Worm (Caenorhabditis elegans) whole organism, late embryonic: ENCODE measurements around the gene Y38H8A.4.

Source experiments
- C08G9.2 ChIP-seq: sonication (generic microtip); optimal IDR thresholded peaks from 2 replicates; lab custom pipeline; 2016; ENCODE audit warnings: mild to moderate bottlenecking, missing genetic modification characterization, moderate library complexity, missing compliant biosample characterization
- K02D7.2 ChIP-seq: sonication (generic microtip); optimal IDR thresholded peaks from 2 replicates; lab custom pipeline; 2017; ENCODE audit warnings: mild to moderate bottlenecking, missing genetic modification characterization, missing compliant biosample characterization
- K09A11.1 ChIP-seq: sonication (generic microtip); optimal IDR thresholded peaks from 2 replicates; lab custom pipeline; 2017; ENCODE audit warnings: antibody characterized with exemption, mild to moderate bottlenecking, missing genetic modification characterization, missing compliant biosample characterization; ENCODE audit not compliant: insufficient read depth
- Y22D7AL.16 ChIP-seq: sonication (generic microtip); optimal IDR thresholded peaks from 2 replicates; lab custom pipeline; 2016; ENCODE audit warnings: missing genetic modification characterization, missing compliant biosample characterization
- ama-1 ChIP-seq: fragments of 150-350 bp; optimal IDR thresholded peaks from 2 replicates; lab custom pipeline; 2014
- ceh-14 ChIP-seq: sonication (generic microtip); optimal IDR thresholded peaks from 2 replicates; lab custom pipeline; 2016; ENCODE audit warnings: missing genotype, missing genetic modification characterization, missing compliant biosample characterization
- ceh-19 ChIP-seq: fragments of 200-800 bp; sonication (Bioruptor generic); optimal IDR thresholded peaks from 2 replicates; lab custom pipeline; 2018; ENCODE audit warnings: mild to moderate bottlenecking, missing genetic modification characterization, missing compliant biosample characterization
- ceh-2 ChIP-seq: sonication (generic microtip); optimal IDR thresholded peaks from 2 replicates; lab custom pipeline; 2016; ENCODE audit warnings: missing genotype, missing genetic modification characterization, missing compliant biosample characterization
- ceh-45 ChIP-seq: fragments of 200-800 bp; sonication (Bioruptor generic); IDR thresholded peaks from 2 replicates; pipeline ENCODE4 v1.3.6; 2022; ENCODE audit warnings: missing genetic modification reagents, missing genetic modification characterization, missing compliant biosample characterization
- ceh-48 ChIP-seq: sonication (generic microtip); optimal IDR thresholded peaks from 2 replicates; lab custom pipeline; 2016; ENCODE audit warnings: missing genetic modification characterization, inconsistent platforms, missing compliant biosample characterization
- ceh-6 ChIP-seq: fragments of 200-800 bp; sonication (Bioruptor generic); optimal IDR thresholded peaks from 2 replicates; lab custom pipeline; 2018; ENCODE audit warnings: mild to moderate bottlenecking, missing genetic modification characterization, missing compliant biosample characterization
- ceh-9 ChIP-seq: sonication (generic microtip); optimal IDR thresholded peaks from 2 replicates; lab custom pipeline; 2016; ENCODE audit warnings: mild to moderate bottlenecking, missing genetic modification characterization, inconsistent platforms, missing compliant biosample characterization
- dmd-4 ChIP-seq: sonication (generic microtip); optimal IDR thresholded peaks from 2 replicates; lab custom pipeline; 2016; ENCODE audit warnings: borderline replicate concordance, missing genetic modification characterization, missing compliant biosample characterization
- elt-2 ChIP-seq: sonication (generic microtip); optimal IDR thresholded peaks from 2 replicates; lab custom pipeline; 2016; ENCODE audit warnings: missing genetic modification reagents, missing genetic modification characterization, missing compliant biosample characterization
- eyg-1 ChIP-seq: sonication (generic microtip); optimal IDR thresholded peaks from 2 replicates; lab custom pipeline; 2016; ENCODE audit warnings: missing genotype, missing genetic modification characterization, missing compliant biosample characterization
- fax-1 ChIP-seq: sonication (generic microtip); optimal IDR thresholded peaks from 2 replicates; lab custom pipeline; 2016; ENCODE audit warnings: missing genotype, missing genetic modification characterization, missing compliant biosample characterization
- hlh-15 ChIP-seq: sonication (generic microtip); optimal IDR thresholded peaks from 2 replicates; lab custom pipeline; 2016; ENCODE audit warnings: missing genetic modification characterization, missing compliant biosample characterization
- hlh-6 ChIP-seq: sonication (generic microtip); optimal IDR thresholded peaks from 2 replicates; lab custom pipeline; 2016; ENCODE audit warnings: missing genotype, missing genetic modification characterization, missing compliant biosample characterization
- lim-6 ChIP-seq: sonication (generic microtip); optimal IDR thresholded peaks from 2 replicates; lab custom pipeline; 2016; ENCODE audit warnings: missing genetic modification characterization, missing compliant biosample characterization
- lin-11 ChIP-seq: fragments of 200-800 bp; sonication (Bioruptor generic); optimal IDR thresholded peaks from 2 replicates; lab custom pipeline; 2018; ENCODE audit warnings: mild to moderate bottlenecking, missing genetic modification characterization, missing compliant biosample characterization
- madf-2 ChIP-seq: sonication (generic microtip); optimal IDR thresholded peaks from 2 replicates; lab custom pipeline; 2017; ENCODE audit warnings: missing genetic modification characterization, missing compliant biosample characterization
- nhr-11 ChIP-seq: fragments of 150-350 bp; optimal IDR thresholded peaks from 2 replicates; lab custom pipeline; 2014; ENCODE audit warnings: missing biosample characterization, missing genetic modification characterization
- npax-4 ChIP-seq: sonication (generic microtip); optimal IDR thresholded peaks from 2 replicates; lab custom pipeline; 2016; ENCODE audit warnings: missing genetic modification characterization, missing compliant biosample characterization
- odd-2 ChIP-seq: sonication (generic microtip); optimal IDR thresholded peaks from 2 replicates; lab custom pipeline; 2017; ENCODE audit warnings: antibody characterized with exemption, mild to moderate bottlenecking, missing genetic modification characterization, missing compliant biosample characterization
- pag-3 ChIP-seq: sonication (generic microtip); optimal IDR thresholded peaks from 2 replicates; lab custom pipeline; 2016; ENCODE audit warnings: missing compliant biosample characterization, missing genetic modification characterization, borderline replicate concordance
- pat-9 ChIP-seq: fragments of 200-800 bp; sonication (Bioruptor generic); optimal IDR thresholded peaks from 2 replicates; lab custom pipeline; 2018; ENCODE audit warnings: mild to moderate bottlenecking, missing genetic modification characterization, moderate library complexity, missing compliant biosample characterization
- pax-1 ChIP-seq: fragments of 150-350 bp; optimal IDR thresholded peaks from 2 replicates; lab custom pipeline; 2014; ENCODE audit warnings: missing biosample characterization, missing genetic modification characterization
- pros-1 ChIP-seq: fragments of 150-350 bp; optimal IDR thresholded peaks from 2 replicates; lab custom pipeline; 2014; ENCODE audit warnings: missing biosample characterization, missing genetic modification reagents, missing genetic modification characterization
- sdc-2 ChIP-seq: sonication (generic microtip); optimal IDR thresholded peaks from 2 replicates; lab custom pipeline; 2016; ENCODE audit warnings: missing genotype, missing genetic modification characterization, missing compliant biosample characterization
- sox-2 ChIP-seq: fragments of 200-800 bp; sonication (Bioruptor generic); IDR thresholded peaks from 2 replicates; pipeline ENCODE4 v1.3.6; 2022; ENCODE audit warnings: missing genetic modification reagents, missing genetic modification characterization, missing compliant biosample characterization
- tbx-2 ChIP-seq: sonication (generic microtip); optimal IDR thresholded peaks from 2 replicates; lab custom pipeline; 2016; ENCODE audit warnings: missing genetic modification characterization, missing compliant biosample characterization
- tbx-7 ChIP-seq: sonication (generic microtip); optimal IDR thresholded peaks from 2 replicates; lab custom pipeline; 2016; ENCODE audit warnings: missing genotype, missing genetic modification characterization, missing compliant biosample characterization
- ttx-3 ChIP-seq: sonication (generic microtip); optimal IDR thresholded peaks from 2 replicates; lab custom pipeline; 2016; ENCODE audit warnings: missing genetic modification reagents, missing genetic modification characterization, missing compliant biosample characterization
- unc-3 ChIP-seq, 2 experiments: fragments of 200-800 bp in 1 of 2; sonication (Bioruptor generic) in 1 of 2; sonication (generic microtip) in 1 of 2; conservative IDR thresholded peaks in 1 of 2; optimal IDR thresholded peaks in 1 of 2; 2 replicates each; pipeline versions ENCODE4 v1.3.6 to Lab custom; 2016 to 2022; ENCODE audit warnings: missing compliant biosample characterization in 2 of 2, missing genetic modification characterization in 2 of 2, missing genetic modification reagents in 1 of 2
- unc-42 ChIP-seq: sonication (generic microtip); optimal IDR thresholded peaks from 2 replicates; lab custom pipeline; 2016; ENCODE audit warnings: missing genotype, missing genetic modification characterization, missing compliant biosample characterization
- unc-55 ChIP-seq: sonication (generic microtip); optimal IDR thresholded peaks from 2 replicates; lab custom pipeline; 2017; ENCODE audit warnings: missing biosample characterization, missing genetic modification reagents, missing genetic modification characterization

Y38H8A.4 gene

ce11 chrIV:13465797-13466196 lies 6.4 kb downstream of the Y38H8A.4 start, which contains the start of gene fezf-1:
Gene fezf-1, plus strand, starts transcription at chrIV:13466097.
- TF ChIP-seq ceh-9 (tag; lab: Kevin White, UChicago) (no peak), dmd-4 (tag; lab: Kevin White, UChicago) (no peak), ceh-19 (GFP tag; lab: Kevin White, UChicago) (no peak), tbx-7 (tag; lab: Kevin White, UChicago) (no peak), ttx-3 (tag; lab: Kevin White, UChicago) (no peak), pag-3 (tag; lab: Kevin White, UChicago) (no peak), ceh-45 (GFP tag; lab: Robert Waterston, UW) (no peak), ceh-14 (tag; lab: Kevin White, UChicago) (no peak), ceh-2 (tag; lab: Kevin White, UChicago) (no peak), pros-1 (tag; lab: Kevin White, UChicago) (no peak), ama-1 (lab: Kevin White, UChicago) (no peak), K02D7.2 (tag; lab: Kevin White, UChicago) (no peak), fax-1 (tag; lab: Kevin White, UChicago) (no peak), pax-1 (no peak), nhr-11 (tag; lab: Kevin White, UChicago) (no peak), unc-55 (GFP tag; lab: Kevin White, UChicago) (no peak), unc-42 (no peak), ceh-6 (GFP tag; lab: Kevin White, UChicago) (no peak), tbx-2 (tag; lab: Kevin White, UChicago) (no peak), K09A11.1 (tag; lab: Kevin White, UChicago) (no peak)

ce11 chrIV:13460876-13461275 lies 11.3 kb downstream of the Y38H8A.4 start, which contains the start of gene Y38H8A.12:
Gene Y38H8A.12, minus strand, starts transcription at chrIV:13460976.
- TF ChIP-seq tbx-7 (tag; lab: Kevin White, UChicago) (no peak), ceh-48 (tag; lab: Kevin White, UChicago) (no peak), madf-2 (tag; lab: Kevin White, UChicago) (no peak)
- TF ChIP-seq, all 69 proteins: peak for 0

ce11 chrIV:13458237-13458636 lies 13.9 kb downstream of the Y38H8A.4 start:
- no peak for TF ChIP-seq elt-2 (tag; lab: Kevin White, UChicago)
- no peak for TF ChIP-seq K02D7.2 (tag; lab: Kevin White, UChicago)
- no peak for TF ChIP-seq lin-11 (tag; lab: Kevin White, UChicago)
- TF ChIP-seq ceh-19 (GFP tag; lab: Kevin White, UChicago) = no peak
- no peak for TF ChIP-seq hlh-6 (tag; lab: Kevin White, UChicago)
- TF ChIP-seq lim-6 (tag; lab: Kevin White, UChicago) = no peak
- TF ChIP-seq C08G9.2 (tag; lab: Kevin White, UChicago) = no peak
- TF ChIP-seq hlh-15 = no peak
- TF ChIP-seq pat-9 (tag; lab: Kevin White, UChicago) = no peak
- no peak for TF ChIP-seq tbx-2 (tag; lab: Kevin White, UChicago)
- no peak for TF ChIP-seq pag-3 (tag; lab: Kevin White, UChicago)
- no peak for TF ChIP-seq ama-1 (lab: Kevin White, UChicago)
- TF ChIP-seq odd-2 (tag; lab: Kevin White, UChicago) = no peak
- TF ChIP-seq sdc-2 (tag; lab: Kevin White, UChicago) = no peak
- no peak for TF ChIP-seq Y22D7AL.16
- TF ChIP-seq eyg-1 = no peak
- no peak for TF ChIP-seq sox-2 (GFP tag; lab: Robert Waterston, UW)
- no peak for TF ChIP-seq ceh-45 (GFP tag; lab: Robert Waterston, UW)
- no peak for TF ChIP-seq unc-3 (GFP tag; conservative IDR thresholded peaks at IDR 0.05; lab: Robert Waterston, UW)
- TF ChIP-seq unc-3 (tag; optimal IDR thresholded peaks at IDR 0.05; lab: Kevin White, UChicago) = no peak
- no peak for TF ChIP-seq npax-4 (tag; lab: Kevin White, UChicago)
